Worm (Caenorhabditis elegans) whole organism, early embryonic: Measurements from ENCODE around the gene R148.7.

Experiments used
- B0310.2 ChIP-seq: sonication (generic microtip); optimal IDR thresholded peaks from 2 replicates; lab custom pipeline; 2016; ENCODE audit warnings: mild to moderate bottlenecking, missing genetic modification characterization, missing compliant biosample characterization
- F13C5.2 ChIP-seq: sonication (generic microtip); optimal IDR thresholded peaks from 2 replicates; lab custom pipeline; 2017; ENCODE audit warnings: mild to moderate bottlenecking, missing genetic modification characterization, inconsistent platforms, missing compliant biosample characterization
- aly-1 ChIP-seq: sonication (generic microtip); optimal IDR thresholded peaks from 2 replicates; lab custom pipeline; 2016; ENCODE audit warnings: missing genetic modification characterization, missing compliant biosample characterization
- ama-1 ChIP-seq: fragments of 150-350 bp; optimal IDR thresholded peaks from 2 replicates; lab custom pipeline; 2014
- ceh-13 ChIP-seq: fragments of 200-800 bp; sonication (Bioruptor generic); optimal IDR thresholded peaks from 2 replicates; lab custom pipeline; 2018; ENCODE audit warnings: mild to moderate bottlenecking, missing genetic modification characterization, missing compliant biosample characterization
- ceh-36 ChIP-seq: sonication (generic microtip); optimal IDR thresholded peaks from 2 replicates; lab custom pipeline; 2016; ENCODE audit warnings: missing genetic modification characterization, inconsistent platforms, missing compliant biosample characterization
- ets-7 ChIP-seq: sonication (generic microtip); optimal IDR thresholded peaks from 2 replicates; lab custom pipeline; 2016; ENCODE audit warnings: missing genotype, missing genetic modification characterization, missing compliant biosample characterization
- flt-1 ChIP-seq: fragments of 200-800 bp; sonication (Bioruptor generic); IDR thresholded peaks from 2 replicates; pipeline ENCODE4 v1.3.6; 2022; ENCODE audit warnings: missing genetic modification characterization, missing compliant biosample characterization
- hmbx-1 ChIP-seq: sonication (generic microtip); optimal IDR thresholded peaks from 2 replicates; lab custom pipeline; 2016; ENCODE audit warnings: mild to moderate bottlenecking, missing genetic modification characterization, missing compliant biosample characterization
- hmg-4 ChIP-seq: fragments of 200-800 bp; sonication (Bioruptor generic); optimal IDR thresholded peaks from 2 replicates; lab custom pipeline; 2018; ENCODE audit warnings: mild to moderate bottlenecking, missing genetic modification characterization, missing compliant biosample characterization
- hnd-1 ChIP-seq: sonication (generic microtip); optimal IDR thresholded peaks from 2 replicates; lab custom pipeline; 2016; ENCODE audit warnings: missing genetic modification characterization, missing compliant biosample characterization
- pes-1 ChIP-seq: fragments of 200-800 bp; sonication (Bioruptor generic); IDR thresholded peaks from 2 replicates; pipeline ENCODE4 v1.3.6; 2022; ENCODE audit warnings: missing genetic modification reagents, missing genetic modification characterization, missing compliant biosample characterization
- scrt-1 ChIP-seq: fragments of 200-800 bp; sonication (Bioruptor generic); IDR thresholded peaks from 2 replicates; pipeline ENCODE4 v1.3.6; 2022; ENCODE audit warnings: missing genetic modification characterization, missing compliant biosample characterization
- sea-1 ChIP-seq: fragments of 200-800 bp; sonication (Bioruptor generic); conservative IDR thresholded peaks from 2 replicates; pipeline ENCODE4 v1.3.6; 2022; ENCODE audit warnings: missing genetic modification characterization, missing compliant biosample characterization
- tbx-11 ChIP-seq: fragments of 200-800 bp; sonication (Bioruptor generic); IDR thresholded peaks from 2 replicates; pipeline ENCODE4 v1.3.6; 2022; ENCODE audit warnings: missing genetic modification characterization, missing compliant biosample characterization
- tbx-37 ChIP-seq: fragments of 200-800 bp; sonication (Bioruptor generic); conservative IDR thresholded peaks from 2 replicates; pipeline ENCODE4 v1.3.6; 2022; ENCODE audit warnings: missing genetic modification reagents, missing genetic modification characterization, missing compliant biosample characterization
- tra-4 ChIP-seq: sonication (generic microtip); optimal IDR thresholded peaks from 2 replicates; lab custom pipeline; 2017; ENCODE audit warnings: missing genetic modification characterization, missing compliant biosample characterization

R148.7 gene

ce11 chrIII:3198307-3198706, at the start of gene R148.7:
Gene R148.7 (minus strand): TSS chrIII:3198407.
- TF ChIP-seq hmg-4 (GFP tag; lab: Kevin White, UChicago) (no peak), tbx-37 (no peak), ceh-36 (no peak)

- no peak for TF ChIP-seq tra-4 (tag; lab: Kevin White, UChicago)
Measured at ce11 chrIII:3242379-3242778, 44.2 kb upstream of the R148.7 start.

- no peak for TF ChIP-seq ama-1
- no peak for TF ChIP-seq tbx-11 (GFP tag; lab: Robert Waterston, UW)
- TF ChIP-seq tra-4 (tag; lab: Kevin White, UChicago): no peak
- TF ChIP-seq F13C5.2 (tag; lab: Kevin White, UChicago): no peak
- TF ChIP-seq hmbx-1 (tag; lab: Kevin White, UChicago): no peak
- no peak for TF ChIP-seq flt-1 (GFP tag; lab: Robert Waterston, UW)
- no peak for TF ChIP-seq ceh-36
- no peak for TF ChIP-seq scrt-1 (GFP tag; lab: Robert Waterston, UW)
- no peak for TF ChIP-seq ets-7 (tag; lab: Kevin White, UChicago)
- TF ChIP-seq pes-1 (GFP tag; lab: Robert Waterston, UW): no peak
- TF ChIP-seq ceh-13 (GFP tag; lab: Kevin White, UChicago): no peak
- TF ChIP-seq B0310.2 (tag; lab: Kevin White, UChicago): no peak
- no peak for TF ChIP-seq sea-1
- no peak for TF ChIP-seq hmg-4 (GFP tag; lab: Kevin White, UChicago)
- no peak for TF ChIP-seq tbx-37
- no peak for TF ChIP-seq hnd-1
Measured at ce11 chrIII:3241943-3242342, 43.7 kb upstream of the R148.7 start.

ce11 chrIII:3241361-3241760, 43.2 kb upstream of the R148.7 start:
- TF ChIP-seq pes-1 (GFP tag; lab: Robert Waterston, UW): no peak
- TF ChIP-seq hmg-4 (GFP tag; lab: Kevin White, UChicago): no peak
- no peak for TF ChIP-seq tbx-37
- TF ChIP-seq aly-1 (tag; lab: Kevin White, UChicago): no peak
- no peak for TF ChIP-seq ets-7 (tag; lab: Kevin White, UChicago)
- no peak for TF ChIP-seq scrt-1 (GFP tag; lab: Robert Waterston, UW)
- TF ChIP-seq tbx-11 (GFP tag; lab: Robert Waterston, UW): no peak
- no peak for TF ChIP-seq sea-1
- no peak for TF ChIP-seq ceh-13 (GFP tag; lab: Kevin White, UChicago)
- TF ChIP-seq hnd-1: no peak
- TF ChIP-seq flt-1 (GFP tag; lab: Robert Waterston, UW): no peak
- no peak for TF ChIP-seq ceh-36
- TF ChIP-seq F13C5.2 (tag; lab: Kevin White, UChicago): no peak
- TF ChIP-seq ama-1: no peak
- no peak for TF ChIP-seq hmbx-1 (tag; lab: Kevin White, UChicago)
- TF ChIP-seq tra-4 (tag; lab: Kevin White, UChicago): no peak

ce11 chrIII:3240893-3241292, 42.7 kb upstream of the R148.7 start:
- TF ChIP-seq hmbx-1 (tag; lab: Kevin White, UChicago) (no peak), ama-1 (no peak), ceh-13 (GFP tag; lab: Kevin White, UChicago) (no peak), ceh-36 (no peak), ets-7 (tag; lab: Kevin White, UChicago) (no peak), B0310.2 (tag; lab: Kevin White, UChicago) (no peak), pes-1 (GFP tag; lab: Robert Waterston, UW) (no peak), F13C5.2 (tag; lab: Kevin White, UChicago) (no peak), tbx-37 (no peak), hmg-4 (GFP tag; lab: Kevin White, UChicago) (no peak), scrt-1 (GFP tag; lab: Robert Waterston, UW) (no peak), hnd-1 (no peak)

- TF ChIP-seq F13C5.2 (tag; lab: Kevin White, UChicago): no peak
- peak; percentile 38; the same call in 1 of the 2 replicates for TF ChIP-seq pes-1 (GFP tag; lab: Robert Waterston, UW)
Measured at ce11 chrIII:3232650-3233152, 34.5 kb upstream of the R148.7 start, which contains the start of gene Y53G8AL.1. Gene Y53G8AL.1 (plus strand): TSS chrIII:3233102.

ce11 chrIII:3224102-3224501, 25.9 kb upstream of the R148.7 start:
- TF ChIP-seq ets-7 (tag; lab: Kevin White, UChicago): no peak
- no peak for TF ChIP-seq tra-4 (tag; lab: Kevin White, UChicago)
- TF ChIP-seq ceh-13 (GFP tag; lab: Kevin White, UChicago): no peak
- no peak for TF ChIP-seq sea-1
- no peak for TF ChIP-seq pes-1 (GFP tag; lab: Robert Waterston, UW)
- TF ChIP-seq hnd-1: no peak
- no peak for TF ChIP-seq hmbx-1 (tag; lab: Kevin White, UChicago)
- TF ChIP-seq ceh-36: no peak
- TF ChIP-seq aly-1 (tag; lab: Kevin White, UChicago): no peak
- no peak for TF ChIP-seq hmg-4 (GFP tag; lab: Kevin White, UChicago)
- TF ChIP-seq F13C5.2 (tag; lab: Kevin White, UChicago): no peak
- no peak for TF ChIP-seq tbx-37
- no peak for TF ChIP-seq ama-1
- TF ChIP-seq scrt-1 (GFP tag; lab: Robert Waterston, UW): no peak
- no peak for TF ChIP-seq flt-1 (GFP tag; lab: Robert Waterston, UW)
- no peak for TF ChIP-seq B0310.2 (tag; lab: Kevin White, UChicago)
- no peak for TF ChIP-seq tbx-11 (GFP tag; lab: Robert Waterston, UW)

- TF ChIP-seq ceh-13 (GFP tag; lab: Kevin White, UChicago) (no peak), hnd-1 (no peak), scrt-1 (GFP tag; lab: Robert Waterston, UW) (no peak), sea-1 (no peak), F13C5.2 (tag; lab: Kevin White, UChicago) (no peak), pes-1 (GFP tag; lab: Robert Waterston, UW) (no peak), ceh-36 (no peak), tbx-11 (GFP tag; lab: Robert Waterston, UW) (no peak), B0310.2 (tag; lab: Kevin White, UChicago) (no peak), tra-4 (tag; lab: Kevin White, UChicago) (no peak), flt-1 (GFP tag; lab: Robert Waterston, UW) (no peak), ama-1 (no peak), aly-1 (tag; lab: Kevin White, UChicago) (no peak), ets-7 (tag; lab: Kevin White, UChicago) (no peak), tbx-37 (no peak), hmbx-1 (tag; lab: Kevin White, UChicago) (no peak), hmg-4 (GFP tag; lab: Kevin White, UChicago) (no peak)
Measured at ce11 chrIII:3222707-3223106, 24.5 kb upstream of the R148.7 start.
